Fruit fly (Drosophila melanogaster) whole organism, adult: ENCODE results near the gene Wwox.

Experiments used
- CG11617 ChIP-seq: fragments of 200-800 bp; sonication (Bioruptor generic); optimal IDR thresholded peaks from 2 replicates; lab custom pipeline; 2017; ENCODE audit warnings: mild to moderate bottlenecking, missing biosample characterization, missing genetic modification reagents, missing genetic modification characterization
- CG12768 ChIP-seq: fragments of 200-800 bp; sonication (Bioruptor generic); optimal IDR thresholded peaks from 2 replicates; lab custom pipeline; 2017; ENCODE audit warnings: missing biosample characterization, missing genetic modification characterization, mild to moderate bottlenecking, moderate library complexity, missing genetic modification reagents
- CG14711 ChIP-seq: fragments of 200-800 bp; sonication (Bioruptor generic); optimal IDR thresholded peaks from 2 replicates; lab custom pipeline; 2018; ENCODE audit warnings: missing biosample characterization, mild to moderate bottlenecking, missing genetic modification characterization, moderate library complexity
- CG1620 ChIP-seq: fragments of 200-800 bp; sonication (Bioruptor generic); optimal IDR thresholded peaks from 2 replicates; lab custom pipeline; 2016; ENCODE audit warnings: missing biosample characterization, missing genetic modification characterization
- CG33017 ChIP-seq: fragments of 200-800 bp; sonication (Bioruptor generic); optimal IDR thresholded peaks from 2 replicates; lab custom pipeline; 2018; ENCODE audit warnings: missing biosample characterization, mild to moderate bottlenecking, missing genetic modification characterization, moderate library complexity
- CG5204 ChIP-seq: fragments of 200-800 bp; sonication (Bioruptor generic); optimal IDR thresholded peaks from 2 replicates; lab custom pipeline; 2016; ENCODE audit warnings: missing biosample characterization, missing genetic modification characterization
- CG7045 ChIP-seq: fragments of 200-800 bp; sonication (Bioruptor generic); optimal IDR thresholded peaks from 2 replicates; lab custom pipeline; 2017; ENCODE audit warnings: missing biosample characterization, mild to moderate bottlenecking, missing genetic modification characterization
- CG7101 ChIP-seq: fragments of 200-800 bp; sonication (Bioruptor generic); optimal IDR thresholded peaks from 2 replicates; lab custom pipeline; 2018; ENCODE audit warnings: missing biosample characterization, mild to moderate bottlenecking, missing genetic modification characterization, moderate library complexity
- Clk ChIP-seq: fragments of 200-800 bp; sonication (Bioruptor generic); optimal IDR thresholded peaks from 2 replicates; lab custom pipeline; 2017; ENCODE audit warnings: missing biosample characterization, missing genetic modification characterization
- Crg-1 ChIP-seq: fragments of 200-800 bp; sonication (Bioruptor generic); optimal IDR thresholded peaks from 2 replicates; lab custom pipeline; 2016; ENCODE audit warnings: missing biosample characterization, missing genetic modification characterization
- Hr96 ChIP-seq: fragments of 200-800 bp; sonication (Bioruptor generic); optimal IDR thresholded peaks from 2 replicates; lab custom pipeline; 2016; ENCODE audit warnings: missing biosample characterization, missing genetic modification characterization
- Mnt ChIP-seq: fragments of 200-800 bp; sonication (Bioruptor generic); optimal IDR thresholded peaks from 2 replicates; lab custom pipeline; 2016; ENCODE audit warnings: missing biosample characterization, mild to moderate bottlenecking, missing genetic modification characterization
- bab1 ChIP-seq: fragments of 200-800 bp; sonication (Bioruptor generic); optimal IDR thresholded peaks from 3 replicates; lab custom pipeline; 2019; ENCODE audit warnings: missing biosample characterization, mild to moderate bottlenecking, missing genetic modification characterization, moderate library complexity
- cic ChIP-seq: fragments of 200-800 bp; sonication (Bioruptor generic); optimal IDR thresholded peaks from 2 replicates; lab custom pipeline; 2017; ENCODE audit warnings: missing biosample characterization, mild to moderate bottlenecking, missing genetic modification characterization, moderate library complexity
- cnc ChIP-seq, 2 experiments: fragments of >200 bp; optimal IDR thresholded peaks; 2 replicates each; lab custom pipeline; 2017
- kay ChIP-seq: fragments of 200-800 bp; sonication (Bioruptor generic); peaks from one replicate; lab custom pipeline; 2016; ENCODE audit warnings: missing biosample characterization, missing genetic modification characterization, borderline replicate concordance
- ovo ChIP-seq: fragments of 200-800 bp; sonication (Bioruptor generic); optimal IDR thresholded peaks from 2 replicates; lab custom pipeline; 2016; ENCODE audit warnings: missing biosample characterization, missing genetic modification characterization
- pad ChIP-seq: fragments of 200-800 bp; sonication (Bioruptor generic); optimal IDR thresholded peaks from 3 replicates; lab custom pipeline; 2017; ENCODE audit warnings: missing biosample characterization, missing genetic modification characterization, mild to moderate bottlenecking, moderate library complexity, missing genetic modification reagents
- tj ChIP-seq: fragments of 200-800 bp; sonication (Bioruptor generic); optimal IDR thresholded peaks from 3 replicates; lab custom pipeline; 2017; ENCODE audit warnings: missing biosample characterization, mild to moderate bottlenecking, missing genetic modification characterization, moderate library complexity
- toe ChIP-seq: fragments of 200-800 bp; sonication (Bioruptor generic); optimal IDR thresholded peaks from 2 replicates; lab custom pipeline; 2016; ENCODE audit warnings: missing biosample characterization, missing genetic modification characterization

The Wwox gene

dm6 chr2L:8001694-8002627, 2.1 kb downstream of the Wwox start:
- peak; percentile 40 for TF ChIP-seq CG7101
- TF ChIP-seq kay (GFP tag; lab: Kevin White, UChicago), result peak; percentile 77
- TF ChIP-seq toe (GFP tag; lab: Kevin White, UChicago), result no peak
- TF ChIP-seq pad (GFP tag; lab: Kevin White, UChicago), result peak; percentile 19
- TF ChIP-seq cnc (optimal IDR thresholded peaks at IDR 0.05; lab: Kevin White, UChicago), result no peak
- no peak for TF ChIP-seq CG1620 (GFP tag; lab: Kevin White, UChicago)
- no peak for TF ChIP-seq CG12768 (GFP tag; lab: Kevin White, UChicago)
- peak; percentile 14 for TF ChIP-seq CG33017 (tag; lab: Kevin White, UChicago)
- TF ChIP-seq CG14711 (tag; lab: Kevin White, UChicago), result peak; percentile 48
- TF ChIP-seq bab1 (GFP tag; lab: Kevin White, UChicago), result peak; percentile 24
- TF ChIP-seq CG7045 (GFP tag; lab: Kevin White, UChicago), result no peak
- peak; percentile 9 for TF ChIP-seq Mnt (GFP tag; lab: Kevin White, UChicago)

- no peak for TF ChIP-seq toe (GFP tag; lab: Kevin White, UChicago)
- no peak for TF ChIP-seq CG1620 (GFP tag; lab: Kevin White, UChicago)
- TF ChIP-seq cic (GFP tag; lab: Kevin White, UChicago), result peak; percentile 57
- TF ChIP-seq bab1 (GFP tag; lab: Kevin White, UChicago), result no peak
- peak; percentile 66 for TF ChIP-seq CG7045 (GFP tag; lab: Kevin White, UChicago)
- TF ChIP-seq CG12768 (GFP tag; lab: Kevin White, UChicago), result peak; percentile 70
- TF ChIP-seq kay (GFP tag; lab: Kevin White, UChicago), result peak; percentile 92
- no peak for TF ChIP-seq Clk
- peak; percentile 46 for TF ChIP-seq Mnt (GFP tag; lab: Kevin White, UChicago)
- peak; percentile 67 for TF ChIP-seq CG33017 (tag; lab: Kevin White, UChicago)
- TF ChIP-seq CG14711 (tag; lab: Kevin White, UChicago), result peak; percentile 28
- peak; percentile 27 for TF ChIP-seq CG11617
Measured at dm6 chr2L:8000578-8001040, 3.5 kb downstream of the Wwox start.

- TF ChIP-seq CG12768 (GFP tag; lab: Kevin White, UChicago), result peak; percentile 42
- TF ChIP-seq CG14711 (tag; lab: Kevin White, UChicago), result peak; percentile 87
- TF ChIP-seq CG1620 (GFP tag; lab: Kevin White, UChicago), result no peak
- TF ChIP-seq cnc (optimal IDR thresholded peaks at IDR 0.05; lab: Kevin White, UChicago), result no peak
- no peak for TF ChIP-seq Hr96 (GFP tag; lab: Kevin White, UChicago)
- no peak for TF ChIP-seq Crg-1 (GFP tag; lab: Kevin White, UChicago)
- TF ChIP-seq CG7101, result peak; percentile 34
- TF ChIP-seq CG11617, result peak; percentile 1
- peak; percentile 50 for TF ChIP-seq cic (GFP tag; lab: Kevin White, UChicago)
- TF ChIP-seq CG7045 (GFP tag; lab: Kevin White, UChicago), result no peak
- peak; percentile 63 for TF ChIP-seq Mnt (GFP tag; lab: Kevin White, UChicago)
- no peak for TF ChIP-seq kay (GFP tag; lab: Kevin White, UChicago)
- TF ChIP-seq bab1 (GFP tag; lab: Kevin White, UChicago), result peak; percentile 39
- no peak for TF ChIP-seq Clk
- no peak for TF ChIP-seq CG5204 (GFP tag; lab: Kevin White, UChicago)
- no peak for TF ChIP-seq pad (GFP tag; lab: Kevin White, UChicago)
- TF ChIP-seq CG33017 (tag; lab: Kevin White, UChicago), result peak; percentile 51
- TF ChIP-seq ovo (GFP tag; lab: Kevin White, UChicago), result peak; percentile 28
- TF ChIP-seq toe (GFP tag; lab: Kevin White, UChicago), result no peak
- TF ChIP-seq tj (GFP tag; lab: Kevin White, UChicago), result peak; percentile 27
Measured at dm6 chr2L:7998655-7999054, 5.4 kb downstream of the Wwox start, which contains the start of gene Sirup. Gene Sirup, plus strand, starts transcription at chr2L:7998869.

dm6 chr2L:7998080-7998457, 6.0 kb downstream of the Wwox start, which contains the start of gene CG7227:
Gene CG7227, minus strand, starts transcription at chr2L:7998151.
- TF ChIP-seq CG5204 (GFP tag; lab: Kevin White, UChicago), result no peak
- TF ChIP-seq CG14711 (tag; lab: Kevin White, UChicago), result no peak
- no peak for TF ChIP-seq cnc (optimal IDR thresholded peaks at IDR 0.05; lab: Kevin White, UChicago)

- no peak for TF ChIP-seq pad (GFP tag; lab: Kevin White, UChicago)
- TF ChIP-seq kay (GFP tag; lab: Kevin White, UChicago), result no peak
- TF ChIP-seq cic (GFP tag; lab: Kevin White, UChicago), result no peak
- no peak for TF ChIP-seq CG33017 (tag; lab: Kevin White, UChicago)
- no peak for TF ChIP-seq cnc (optimal IDR thresholded peaks at IDR 0.05; lab: Kevin White, UChicago)
- no peak for TF ChIP-seq CG1620 (GFP tag; lab: Kevin White, UChicago)
- TF ChIP-seq toe (GFP tag; lab: Kevin White, UChicago), result no peak
- no peak for TF ChIP-seq CG12768 (GFP tag; lab: Kevin White, UChicago)
- no peak for TF ChIP-seq CG7101
- no peak for TF ChIP-seq CG11617
- no peak for TF ChIP-seq CG5204 (GFP tag; lab: Kevin White, UChicago)
- TF ChIP-seq bab1 (GFP tag; lab: Kevin White, UChicago), result no peak
- TF ChIP-seq tj (GFP tag; lab: Kevin White, UChicago), result no peak
- TF ChIP-seq ovo (GFP tag; lab: Kevin White, UChicago), result no peak
- no peak for TF ChIP-seq CG7045 (GFP tag; lab: Kevin White, UChicago)
- no peak for TF ChIP-seq Crg-1 (GFP tag; lab: Kevin White, UChicago)
- no peak for TF ChIP-seq Clk
- no peak for TF ChIP-seq Mnt (GFP tag; lab: Kevin White, UChicago)
- TF ChIP-seq Hr96 (GFP tag; lab: Kevin White, UChicago), result no peak
Measured at dm6 chr2L:7997290-7998079, 6.6 kb downstream of the Wwox start.
